Fruit fly (Drosophila melanogaster): ENCODE data around the gene Mettl14.

The Mettl14 gene

DNA sequence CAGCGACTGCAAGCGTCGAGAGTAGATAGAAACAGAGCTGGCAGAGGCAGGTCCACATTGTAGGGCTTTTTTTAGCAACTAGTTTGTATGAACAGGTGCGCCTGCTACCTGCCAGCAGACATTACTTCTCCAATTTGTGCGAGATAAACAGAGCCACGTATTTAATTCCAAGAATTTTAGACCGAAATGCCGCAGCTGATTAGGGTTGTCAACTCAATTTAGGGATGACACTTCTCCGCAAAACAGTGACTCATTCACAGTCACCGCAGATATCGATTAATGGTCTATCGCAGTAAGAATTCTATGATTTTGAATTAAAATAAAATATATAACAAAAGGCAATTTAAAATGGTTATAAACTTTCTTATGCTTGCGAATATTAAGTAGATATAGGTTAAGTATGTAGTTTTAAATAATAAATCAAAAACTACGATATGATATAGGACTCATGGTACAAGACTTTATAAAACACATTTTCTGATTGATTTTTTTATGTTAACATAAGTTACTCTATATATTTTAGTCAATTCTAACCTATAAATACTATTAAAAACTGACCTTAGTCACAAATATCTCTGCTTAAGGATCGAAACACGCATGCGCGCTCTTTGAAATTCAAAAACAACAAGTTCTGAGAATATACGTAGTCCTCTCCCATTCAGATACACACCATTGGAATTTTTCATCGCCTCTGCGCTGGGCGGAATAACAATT is 5.3 kb upstream of the Mettl14 start, which contains the start of the genes wol and Scgalpha (continued):
- no peak for TF ChIP-seq lmd (GFP tag; IDR thresholded peaks at IDR 0.05)
- TF ChIP-seq Lpt (GFP tag; optimal IDR thresholded peaks at IDR 0.05), result no peak
- no peak for TF ChIP-seq wdn (GFP tag; IDR thresholded peaks at IDR 0.05)
- peak; percentile 52 for TF ChIP-seq pzg (GFP tag; optimal IDR thresholded peaks at IDR 0.05)
- TF ChIP-seq CG8924 (tag; optimal IDR thresholded peaks at IDR 0.05), result peak; percentile 13
- TF ChIP-seq CG6175 (GFP tag; IDR thresholded peaks at IDR 0.05), result no peak
- no peak for TF ChIP-seq Sox102F (GFP tag; optimal IDR thresholded peaks at IDR 0.05)
- no peak for TF ChIP-seq Dip2 (GFP tag; IDR thresholded peaks at IDR 0.05)
- TF ChIP-seq so (GFP tag; IDR thresholded peaks at IDR 0.05), result no peak
- TF ChIP-seq CG31388 (GFP tag; optimal IDR thresholded peaks at IDR 0.05), result no peak
- no peak for TF ChIP-seq prd (optimal IDR thresholded peaks at IDR 0.05)
- TF ChIP-seq prd (GFP tag; IDR thresholded peaks at IDR 0.05), result no peak
- TF ChIP-seq CG11456 (GFP tag; IDR thresholded peaks at IDR 0.05), result no peak
- TF ChIP-seq grau (tag; optimal IDR thresholded peaks at IDR 0.05), result peak; percentile 26
- TF ChIP-seq CG15601 (tag; optimal IDR thresholded peaks at IDR 0.05), result no peak
- TF ChIP-seq luna (GFP tag; optimal IDR thresholded peaks at IDR 0.05), result no peak
- TF ChIP-seq fd64A (GFP tag; optimal IDR thresholded peaks at IDR 0.05), result no peak
- TF ChIP-seq ara (GFP tag; IDR thresholded peaks at IDR 0.05), result no peak
- peak; percentile 55; the same call in 1 of the 2 replicates for TF ChIP-seq CG42726 (GFP tag; IDR thresholded peaks at IDR 0.05; ENCODE audit: partially characterized antibody)
- peak in 1 of 2 experiments; percentile 49 for TF ChIP-seq Trl (optimal IDR thresholded peaks at IDR 0.05)
- no peak for TF ChIP-seq Trl (GFP tag; optimal IDR thresholded peaks at IDR 0.05)
- peak; percentile 58; the same call in 1 of the 4 replicates for TF ChIP-seq chinmo (GFP tag; IDR thresholded peaks at IDR 0.05; ENCODE audit: partially characterized antibody)
- TF ChIP-seq CG7271 (tag; optimal IDR thresholded peaks at IDR 0.05), result no peak
- no peak for TF ChIP-seq CG15514 (GFP tag; optimal IDR thresholded peaks at IDR 0.05)
- TF ChIP-seq gcm (GFP tag; optimal IDR thresholded peaks at IDR 0.05), result no peak
- peak; percentile 25; the same call in 1 of the 2 replicates for TF ChIP-seq vvl (GFP tag; IDR thresholded peaks at IDR 0.05)
- no peak for TF ChIP-seq NK7.1 (GFP tag; optimal IDR thresholded peaks at IDR 0.05)
- TF ChIP-seq CG34224 (GFP tag; IDR thresholded peaks at IDR 0.05; ENCODE audit: partially characterized antibody), result peak; percentile 69; the same call in 2 of the 3 replicates
- no peak for TF ChIP-seq CG1529 (GFP tag; optimal IDR thresholded peaks at IDR 0.05)
- peak; percentile 16 for TF ChIP-seq CG10543 (GFP tag; optimal IDR thresholded peaks at IDR 0.05)
- TF ChIP-seq CG3995 (GFP tag; optimal IDR thresholded peaks at IDR 0.05), result peak; percentile 98
- TF ChIP-seq CG11723 (GFP tag; optimal IDR thresholded peaks at IDR 0.05), result no peak
- no peak for TF ChIP-seq CG17568 (GFP tag; optimal IDR thresholded peaks at IDR 0.05)
- TF ChIP-seq Meics (GFP tag; optimal IDR thresholded peaks at IDR 0.05), result no peak
- TF ChIP-seq MESR4 (GFP tag; optimal IDR thresholded peaks at IDR 0.05), result peak; percentile 66
- no peak for TF ChIP-seq z (GFP tag; IDR thresholded peaks at IDR 0.05)
- TF ChIP-seq run (tag; optimal IDR thresholded peaks at IDR 0.05), result no peak
- TF ChIP-seq BEAF-32 (GFP tag; optimal IDR thresholded peaks at IDR 0.05), result peak; percentile 65
- no peak for TF ChIP-seq CG12071 (GFP tag; optimal IDR thresholded peaks at IDR 0.05)
- TF ChIP-seq chif (GFP tag; optimal IDR thresholded peaks at IDR 0.05), result no peak
- peak; percentile 16 for TF ChIP-seq HmgZ (tag; optimal IDR thresholded peaks at IDR 0.05)
- TF ChIP-seq tin (GFP tag; optimal IDR thresholded peaks at IDR 0.05), result no peak
- no peak for TF ChIP-seq en (GFP tag; optimal IDR thresholded peaks at IDR 0.05)
- no peak for TF ChIP-seq CG6272 (GFP tag; IDR thresholded peaks at IDR 0.05)
- no peak for TF ChIP-seq tgo (GFP tag; IDR thresholded peaks at IDR 0.05)
- TF ChIP-seq hb (GFP tag; IDR thresholded peaks at IDR 0.05; ENCODE audit: partially characterized antibody), result no peak
- TF ChIP-seq tup (GFP tag; optimal IDR thresholded peaks at IDR 0.05), result no peak
- TF ChIP-seq CG14441 (GFP tag; IDR thresholded peaks at IDR 0.05), result no peak
- no peak; the same call in 1 of the 2 replicates for TF ChIP-seq CG9932 (GFP tag; IDR thresholded peaks at IDR 0.05)
- TF ChIP-seq nom (GFP tag; optimal IDR thresholded peaks at IDR 0.05), result no peak
